Fruit fly (Drosophila melanogaster): ENCODE measurements around the gene GIIIspla2.

The GIIIspla2 gene

DNA sequence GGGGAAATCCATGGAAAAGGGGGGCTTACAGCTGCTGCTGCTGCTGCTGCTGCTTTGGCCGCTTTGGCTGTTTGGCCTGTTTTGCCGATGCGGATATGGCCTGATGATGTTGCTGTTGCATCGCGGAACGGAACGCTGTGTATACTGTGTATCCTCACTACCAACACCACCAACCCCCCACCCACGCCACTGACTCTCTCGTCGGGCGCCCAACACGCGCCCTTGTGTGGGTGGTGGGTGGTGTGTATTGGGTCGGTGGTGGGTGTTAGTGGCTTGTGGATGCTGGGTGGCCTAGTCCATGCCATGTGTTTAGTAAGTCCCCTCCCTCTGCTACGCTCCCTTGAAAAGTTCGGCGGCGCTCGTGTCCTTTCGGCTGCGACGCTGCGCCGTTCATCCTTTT, 20.3 kb downstream of the GIIIspla2 start:
- no peak for TF ChIP-seq Myc (optimal IDR thresholded peaks at IDR 0.05)
- TF ChIP-seq h (optimal IDR thresholded peaks at IDR 0.05) = no peak

DNA sequence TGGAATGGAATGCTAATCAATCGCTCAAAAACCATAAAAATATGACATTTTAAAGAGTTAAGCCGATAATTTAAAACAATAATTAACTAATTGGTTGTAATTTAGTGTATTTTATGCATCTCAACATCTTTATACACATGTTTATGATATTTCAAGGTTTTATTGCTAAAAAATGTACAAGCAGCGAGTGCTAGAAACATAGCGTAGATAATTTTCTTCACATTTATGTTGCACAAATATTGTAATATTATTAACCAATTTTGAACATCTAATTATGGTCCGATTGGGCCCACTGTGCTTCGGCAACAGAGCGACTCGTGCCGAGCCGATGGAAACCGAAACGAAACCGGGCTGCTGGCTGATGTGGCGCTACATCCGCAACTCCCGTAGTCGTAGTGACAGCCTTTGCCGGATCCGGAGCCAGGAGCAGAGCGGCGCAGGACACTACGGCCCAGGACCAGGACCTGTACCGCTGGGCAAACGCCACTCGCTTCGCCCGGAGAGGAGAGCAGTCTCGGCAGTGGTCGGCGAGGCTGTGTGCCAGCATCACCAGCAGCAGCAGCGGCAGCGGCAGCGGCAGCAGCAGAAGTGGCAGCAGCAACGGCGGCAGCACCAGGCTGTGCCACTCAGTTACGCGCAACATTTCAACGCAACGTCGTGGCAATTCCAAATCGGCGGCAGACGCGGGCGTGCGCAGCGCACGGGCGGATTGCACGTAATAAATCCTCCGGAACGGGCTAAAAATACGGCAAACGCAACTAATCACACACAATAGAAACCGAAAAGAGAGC, 20.9 kb downstream of the GIIIspla2 start, which contains the start of gene sdt:
sdt (plus strand) TSS at position 385 of the 791 bp plus-strand sequence.
- TF ChIP-seq Sin3A (optimal IDR thresholded peaks at IDR 0.05) (no peak), psq (optimal IDR thresholded peaks at IDR 0.05) (no peak), Myc (optimal IDR thresholded peaks at IDR 0.05) (no peak), ttk (optimal IDR thresholded peaks at IDR 0.05) (no peak), h (optimal IDR thresholded peaks at IDR 0.05) (no peak), insv (optimal IDR thresholded peaks at IDR 0.05) (no peak)

DNA sequence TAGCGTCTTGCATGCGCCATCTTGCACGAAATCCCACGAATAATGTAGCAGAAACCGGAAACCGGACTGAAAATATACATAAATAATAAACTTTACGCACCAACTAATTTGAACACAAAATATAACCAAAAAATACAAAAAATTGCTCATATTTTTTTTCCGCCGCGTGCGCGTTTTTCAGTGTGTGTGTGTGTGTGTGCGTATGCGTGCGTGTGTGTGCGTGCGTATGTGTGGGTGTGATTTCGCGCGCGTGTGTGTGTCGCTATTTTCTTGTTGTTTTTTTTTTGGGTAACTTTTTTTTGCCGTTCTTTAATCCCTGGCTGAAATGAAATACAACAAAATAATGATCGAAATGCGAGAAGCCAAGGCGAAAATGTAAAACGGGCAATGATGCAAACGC, 21.6 kb downstream of the GIIIspla2 start:
- no peak for TF ChIP-seq insv (optimal IDR thresholded peaks at IDR 0.05)
- no peak for TF ChIP-seq Sin3A (optimal IDR thresholded peaks at IDR 0.05)
- TF ChIP-seq psq (optimal IDR thresholded peaks at IDR 0.05) = no peak
- TF ChIP-seq ttk (optimal IDR thresholded peaks at IDR 0.05) = no peak
- no peak for TF ChIP-seq h (optimal IDR thresholded peaks at IDR 0.05)
- no peak for TF ChIP-seq Myc (optimal IDR thresholded peaks at IDR 0.05)

DNA sequence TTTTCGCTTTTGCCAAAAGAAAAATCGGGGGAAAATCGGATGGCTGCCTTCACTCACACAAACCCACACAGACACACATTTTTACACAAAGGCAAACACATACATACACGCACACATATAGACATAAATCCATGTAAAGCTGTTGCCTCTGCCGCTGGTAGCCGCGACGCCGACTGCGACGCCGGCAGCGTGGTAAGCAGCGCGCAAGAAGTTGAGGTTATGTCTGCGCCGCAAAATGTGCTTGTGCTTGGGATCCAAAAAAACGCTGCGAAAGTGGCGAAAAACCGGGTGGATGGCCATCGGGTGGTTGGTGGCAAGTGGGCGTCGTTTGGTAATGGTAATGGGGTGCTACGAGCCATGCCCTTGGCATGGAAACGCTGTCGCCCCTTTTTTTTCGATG, 22.4 kb downstream of the GIIIspla2 start:
- no peak for TF ChIP-seq h (optimal IDR thresholded peaks at IDR 0.05)
- no peak for TF ChIP-seq Sin3A (optimal IDR thresholded peaks at IDR 0.05)
- no peak for TF ChIP-seq insv (optimal IDR thresholded peaks at IDR 0.05)
- TF ChIP-seq psq (optimal IDR thresholded peaks at IDR 0.05) = no peak
- TF ChIP-seq ttk (optimal IDR thresholded peaks at IDR 0.05) = no peak
- TF ChIP-seq Myc (optimal IDR thresholded peaks at IDR 0.05) = no peak

DNA sequence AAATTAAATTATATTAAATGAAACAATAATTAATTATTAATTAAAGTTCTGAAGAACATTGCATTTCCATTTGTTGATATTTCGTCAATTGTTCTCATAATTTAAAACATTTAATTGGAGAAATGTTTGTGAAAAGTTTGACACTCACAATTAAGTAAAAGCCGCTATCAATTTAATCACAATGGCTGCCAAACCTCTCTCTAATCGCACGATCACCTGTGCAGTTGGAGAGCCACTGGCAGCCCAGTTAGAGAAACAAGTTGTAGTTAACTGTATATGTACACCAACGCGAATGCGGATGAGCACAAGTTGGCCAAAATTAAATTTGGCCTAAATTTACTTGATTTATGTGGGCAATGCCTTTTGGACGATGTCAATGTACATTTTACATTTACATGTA, 34.8 kb downstream of the GIIIspla2 start:
- no peak for TF ChIP-seq psq (optimal IDR thresholded peaks at IDR 0.05)
- TF ChIP-seq Myc (optimal IDR thresholded peaks at IDR 0.05) = no peak
- TF ChIP-seq insv (optimal IDR thresholded peaks at IDR 0.05) = no peak

DNA sequence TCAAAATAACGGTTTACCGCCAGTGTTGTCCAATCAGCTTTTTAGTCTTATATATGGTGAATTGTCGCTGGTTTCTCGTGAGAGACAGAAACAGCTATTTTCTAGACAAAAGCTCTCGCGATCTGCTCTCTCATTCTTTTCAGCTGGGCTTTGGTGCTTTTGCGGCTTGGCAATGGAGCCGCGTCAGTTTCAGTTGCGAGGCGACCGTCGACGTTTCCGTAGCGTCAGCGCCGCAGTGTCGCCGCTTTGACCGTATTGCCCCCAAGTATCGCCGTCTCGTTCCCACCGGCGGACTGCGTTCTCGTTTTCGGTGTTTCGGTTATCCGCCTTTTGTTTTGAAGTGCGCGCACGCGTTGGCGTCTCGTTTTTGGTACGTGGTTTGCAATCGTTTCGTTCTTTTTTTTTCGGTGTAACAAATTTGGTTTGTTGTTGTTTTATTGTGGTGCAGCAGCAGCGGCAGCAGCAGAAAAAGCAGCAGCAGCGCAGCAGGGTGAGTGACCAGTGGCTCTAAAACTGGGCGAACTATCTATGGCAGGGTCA, 35.7 kb downstream of the GIIIspla2 start:
- TF ChIP-seq ttk (optimal IDR thresholded peaks at IDR 0.05) (no peak), psq (optimal IDR thresholded peaks at IDR 0.05) (no peak), h (optimal IDR thresholded peaks at IDR 0.05) (no peak), Myc (optimal IDR thresholded peaks at IDR 0.05) (no peak), insv (optimal IDR thresholded peaks at IDR 0.05) (no peak), Sin3A (optimal IDR thresholded peaks at IDR 0.05) (no peak)

DNA sequence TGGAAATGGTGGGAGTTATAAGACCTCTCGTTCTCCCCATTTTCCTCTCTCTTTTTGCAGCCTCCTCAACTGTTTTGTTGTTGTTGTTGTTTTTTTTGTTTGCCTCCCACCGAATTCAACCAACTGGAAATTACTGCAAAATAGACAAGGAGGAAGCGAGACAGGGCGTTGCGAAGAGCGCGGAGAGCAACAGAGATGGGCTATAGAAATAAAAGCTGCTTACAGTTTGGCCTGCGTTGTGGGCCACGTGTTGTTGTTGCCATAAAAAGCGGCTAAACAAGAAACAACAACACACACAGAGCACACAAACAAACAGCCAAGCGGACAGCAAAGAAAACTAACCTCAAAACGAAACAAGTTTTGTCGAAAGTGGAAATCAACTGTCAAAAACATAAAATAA, 37.1 kb downstream of the GIIIspla2 start:
- TF ChIP-seq insv (optimal IDR thresholded peaks at IDR 0.05) (no peak), Sin3A (optimal IDR thresholded peaks at IDR 0.05) (no peak), Myc (optimal IDR thresholded peaks at IDR 0.05) (no peak), h (optimal IDR thresholded peaks at IDR 0.05) (no peak), ttk (optimal IDR thresholded peaks at IDR 0.05) (no peak), psq (optimal IDR thresholded peaks at IDR 0.05) (no peak)

DNA sequence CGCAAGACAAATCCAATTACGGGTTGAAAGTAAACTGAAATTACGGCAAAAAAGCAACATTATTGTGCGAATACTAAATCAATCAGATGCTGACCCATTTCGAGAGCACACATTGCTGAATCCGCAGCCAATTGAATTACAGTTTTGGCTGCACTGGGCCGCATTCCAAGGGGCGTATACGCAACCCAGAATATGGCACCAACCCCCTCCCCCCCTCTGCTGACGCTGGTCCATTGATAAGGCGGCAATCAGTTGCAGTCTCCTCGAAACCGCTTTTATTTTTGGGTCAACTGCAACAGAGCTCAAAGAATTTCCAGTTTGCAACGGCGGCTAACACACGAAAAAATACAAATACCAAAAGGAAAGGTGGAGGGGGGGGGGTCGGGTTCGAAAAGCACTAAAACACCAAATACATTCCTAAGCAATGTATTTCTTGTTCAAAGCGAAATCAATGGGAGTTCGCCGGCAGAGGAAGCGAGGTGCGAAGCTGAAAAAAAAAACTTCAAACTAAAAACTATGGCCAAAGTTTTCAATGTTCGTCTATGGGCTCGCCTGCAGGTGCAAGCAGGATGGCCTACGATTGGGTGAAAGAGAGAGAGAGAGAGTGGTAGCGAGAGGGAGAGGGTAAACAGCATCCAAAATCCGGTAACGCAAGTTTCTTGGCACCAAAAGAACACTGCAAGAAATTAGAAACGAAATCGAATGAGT, 38.2 kb downstream of the GIIIspla2 start:
- no peak for TF ChIP-seq ttk (optimal IDR thresholded peaks at IDR 0.05)
- TF ChIP-seq psq (optimal IDR thresholded peaks at IDR 0.05) = no peak
- no peak for TF ChIP-seq Myc (optimal IDR thresholded peaks at IDR 0.05)
- TF ChIP-seq Sin3A (optimal IDR thresholded peaks at IDR 0.05) = no peak
- no peak for TF ChIP-seq insv (optimal IDR thresholded peaks at IDR 0.05)
- TF ChIP-seq h (optimal IDR thresholded peaks at IDR 0.05) = no peak

DNA sequence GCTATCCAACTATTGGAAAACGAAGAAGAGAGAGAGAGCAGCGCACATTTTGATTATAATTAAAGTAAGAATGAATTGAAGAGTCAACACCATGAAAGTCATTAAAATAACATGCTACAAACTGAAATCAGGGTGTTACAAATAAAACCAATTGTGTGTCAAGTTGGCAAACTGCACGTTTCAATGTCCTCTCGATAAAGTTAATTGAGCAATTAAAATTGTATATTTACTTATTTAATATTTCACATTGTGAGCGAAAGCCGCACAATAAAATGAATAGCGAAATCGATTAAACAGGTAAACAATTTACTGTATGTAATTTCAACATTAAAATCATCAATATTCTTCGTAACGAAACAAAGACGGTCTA, 38.7 kb downstream of the GIIIspla2 start:
- TF ChIP-seq h (optimal IDR thresholded peaks at IDR 0.05) (no peak), insv (optimal IDR thresholded peaks at IDR 0.05) (no peak), ttk (optimal IDR thresholded peaks at IDR 0.05) (no peak), psq (optimal IDR thresholded peaks at IDR 0.05) (no peak), Myc (optimal IDR thresholded peaks at IDR 0.05) (no peak), Sin3A (optimal IDR thresholded peaks at IDR 0.05) (no peak)

DNA sequence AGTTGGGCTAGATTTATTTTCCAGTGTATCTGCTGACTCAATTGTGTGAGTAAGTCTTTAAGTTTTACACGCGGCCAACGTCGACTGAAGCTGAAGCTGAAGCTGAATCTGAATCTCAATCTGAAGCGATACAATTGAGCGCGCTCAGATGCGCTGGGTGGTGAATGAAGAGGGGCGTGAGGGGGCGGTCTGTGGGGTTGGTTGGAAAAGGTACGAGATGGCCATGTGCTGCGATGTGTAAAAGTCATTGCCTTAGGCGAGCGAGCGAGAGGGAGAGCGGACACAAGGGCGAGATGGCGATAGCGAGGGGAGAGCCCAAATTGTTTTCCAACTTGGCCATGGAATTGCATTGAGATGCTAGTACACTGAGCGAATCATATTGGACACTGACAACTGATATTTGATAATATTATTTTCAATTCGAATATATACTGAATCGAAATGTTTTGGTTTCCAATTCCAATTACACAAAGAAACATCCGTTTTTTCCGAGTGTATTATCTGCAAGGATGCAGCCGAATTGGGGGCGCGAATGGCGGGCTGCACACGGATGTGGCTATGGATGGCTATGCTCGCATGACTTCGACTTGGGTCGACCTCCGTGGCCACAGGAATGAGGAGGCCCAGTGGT, 39.3 kb downstream of the GIIIspla2 start:
- TF ChIP-seq psq (optimal IDR thresholded peaks at IDR 0.05) = no peak
- no peak for TF ChIP-seq h (optimal IDR thresholded peaks at IDR 0.05)
- no peak for TF ChIP-seq ttk (optimal IDR thresholded peaks at IDR 0.05)
- TF ChIP-seq insv (optimal IDR thresholded peaks at IDR 0.05) = no peak
- TF ChIP-seq Sin3A (optimal IDR thresholded peaks at IDR 0.05) = no peak
- TF ChIP-seq Myc (optimal IDR thresholded peaks at IDR 0.05) = no peak

DNA sequence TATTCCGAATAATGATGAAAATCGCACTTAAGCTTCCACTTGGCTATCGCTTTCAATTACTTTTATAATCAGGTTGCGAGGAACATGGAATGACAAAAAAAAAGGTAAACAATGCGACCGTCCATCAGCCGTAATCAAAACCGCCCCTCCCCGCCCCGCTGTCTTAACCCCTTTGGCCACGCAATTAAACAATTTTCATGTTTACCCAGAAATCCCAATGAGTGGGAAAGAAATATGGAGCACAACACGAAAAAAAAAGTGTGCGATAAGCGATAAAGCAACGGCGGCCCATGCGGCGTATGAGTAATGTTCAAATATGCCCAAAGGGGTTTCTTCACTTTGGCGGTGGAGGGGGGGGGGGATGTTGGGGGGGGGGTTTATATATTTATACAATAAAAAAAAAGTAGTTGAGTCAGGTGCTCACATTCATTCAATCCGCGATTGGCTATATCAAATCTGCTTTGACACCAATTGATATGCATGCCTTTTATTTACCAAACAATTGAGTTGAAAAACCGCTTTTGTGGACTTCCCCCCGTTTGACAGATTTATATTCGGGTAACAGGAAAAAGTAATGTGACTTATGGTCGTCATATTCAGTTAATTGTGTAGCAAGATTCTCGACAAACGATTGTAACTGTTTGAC, 41.6 kb downstream of the GIIIspla2 start:
- TF ChIP-seq insv (optimal IDR thresholded peaks at IDR 0.05) = no peak
- TF ChIP-seq h (optimal IDR thresholded peaks at IDR 0.05) = no peak
- no peak for TF ChIP-seq Myc (optimal IDR thresholded peaks at IDR 0.05)
- no peak for TF ChIP-seq Sin3A (optimal IDR thresholded peaks at IDR 0.05)
- TF ChIP-seq ttk (optimal IDR thresholded peaks at IDR 0.05) = no peak
- TF ChIP-seq psq (optimal IDR thresholded peaks at IDR 0.05) = no peak
